Fruit fly (Drosophila melanogaster) whole organism, embryonic: Measurements from ENCODE around the gene raw.

ENCODE experiments used
- Antp ChIP-seq: fragments of 200-800 bp; sonication (Bioruptor generic); optimal IDR thresholded peaks from 3 replicates; lab custom pipeline; 2016; ENCODE audit warnings: missing biosample characterization, missing genetic modification characterization
- Atf-2 ChIP-seq: fragments of 200-800 bp; sonication (Bioruptor generic); optimal IDR thresholded peaks from 2 replicates; lab custom pipeline; 2016; ENCODE audit warnings: missing biosample characterization, missing genetic modification characterization
- Atf6 ChIP-seq: fragments of 200-800 bp; sonication (Bioruptor generic); IDR thresholded peaks from 2 replicates; pipeline ENCODE4 v1.3.6; 2022; ENCODE audit warnings: missing biosample characterization, missing genetic modification characterization
- BEAF-32 ChIP-seq: fragments of 200-800 bp; sonication (Bioruptor generic); optimal IDR thresholded peaks from 3 replicates; lab custom pipeline; 2017; ENCODE audit warnings: missing biosample characterization, missing genetic modification characterization, mild to moderate bottlenecking, moderate library complexity, missing genetic modification reagents
- Bdp1 ChIP-seq: fragments of 200-800 bp; sonication (Bioruptor generic); optimal IDR thresholded peaks from 3 replicates; lab custom pipeline; 2016; ENCODE audit warnings: missing biosample characterization, missing genetic modification characterization
- BtbVII ChIP-seq: fragments of 200-800 bp; sonication (Bioruptor generic); optimal IDR thresholded peaks from 3 replicates; lab custom pipeline; 2017; ENCODE audit warnings: missing biosample characterization, mild to moderate bottlenecking, missing genetic modification characterization
- CG11093 ChIP-seq: fragments of 200-800 bp; sonication (Bioruptor generic); IDR thresholded peaks from 3 replicates; pipeline ENCODE4 v1.3.6; 2022; ENCODE audit warnings: missing biosample characterization, missing genetic modification characterization
- CG11560 ChIP-seq: fragments of 200-800 bp; sonication (Bioruptor generic); IDR thresholded peaks from 3 replicates; pipeline ENCODE4 v1.3.6; 2022; ENCODE audit warnings: missing biosample characterization, missing genetic modification characterization
- CG14667 ChIP-seq: fragments of 200-800 bp; sonication (Bioruptor generic); IDR thresholded peaks from 2 replicates; pipeline ENCODE4 v1.3.6; 2022; ENCODE audit warnings: missing biosample characterization, missing genetic modification characterization
- CG16813 ChIP-seq: fragments of 200-800 bp; sonication (Bioruptor generic); IDR thresholded peaks from 3 replicates; pipeline ENCODE4 v1.3.6; 2022; ENCODE audit warnings: missing biosample characterization, missing genetic modification characterization; ENCODE audit not compliant: partially characterized antibody
- CG17385 ChIP-seq: fragments of 200-800 bp; sonication (Bioruptor generic); optimal IDR thresholded peaks from 3 replicates; lab custom pipeline; 2018; ENCODE audit warnings: missing biosample characterization, mild to moderate bottlenecking, missing genetic modification characterization
- CG2889 ChIP-seq: fragments of 200-800 bp; sonication (Bioruptor generic); IDR thresholded peaks from 3 replicates; pipeline ENCODE4 v1.3.6; 2022; ENCODE audit warnings: missing biosample characterization, missing genetic modification characterization
- CG30403 ChIP-seq: fragments of 200-800 bp; sonication (Bioruptor generic); optimal IDR thresholded peaks from 3 replicates; lab custom pipeline; 2016; ENCODE audit warnings: missing biosample characterization, missing genetic modification characterization
- CG3726 ChIP-seq: fragments of 200-800 bp; sonication (Bioruptor generic); IDR thresholded peaks from 3 replicates; pipeline ENCODE4, ENCODE4 v1.3.6; 2022; ENCODE audit warnings: missing biosample characterization, missing genetic modification characterization
- CG4854 ChIP-seq: fragments of 200-800 bp; sonication (Bioruptor generic); optimal IDR thresholded peaks from 2 replicates; lab custom pipeline; 2016; ENCODE audit warnings: missing biosample characterization, missing genetic modification characterization, inconsistent platforms
- CG6175 ChIP-seq: fragments of 200-800 bp; sonication (Bioruptor generic); IDR thresholded peaks from 3 replicates; pipeline ENCODE4 v1.3.6; 2022; ENCODE audit warnings: missing biosample characterization, missing genetic modification characterization
- CG9876 ChIP-seq: fragments of 200-800 bp; sonication (Bioruptor generic); optimal IDR thresholded peaks from 2 replicates; lab custom pipeline; 2016; ENCODE audit warnings: missing biosample characterization, missing genetic modification characterization
- CrebB ChIP-seq: fragments of 200-800 bp; sonication (Bioruptor generic); optimal IDR thresholded peaks from 3 replicates; lab custom pipeline; 2018; ENCODE audit warnings: missing biosample characterization, mild to moderate bottlenecking, missing genetic modification characterization
- Dip3 ChIP-seq: fragments of 200-800 bp; sonication (Bioruptor generic); optimal IDR thresholded peaks from 3 replicates; lab custom pipeline; 2016; ENCODE audit warnings: missing biosample characterization, missing genetic modification characterization
- Doc3 ChIP-seq: fragments of 200-800 bp; sonication (Bioruptor generic); IDR thresholded peaks from 3 replicates; pipeline ENCODE4 v1.3.6; 2022; ENCODE audit warnings: missing biosample characterization, missing genetic modification characterization; ENCODE audit not compliant: partially characterized antibody
- Hsf ChIP-seq: fragments of 200-800 bp; sonication (Bioruptor generic); optimal IDR thresholded peaks from 3 replicates; lab custom pipeline; 2016; ENCODE audit warnings: missing biosample characterization, missing genetic modification characterization
- Mes4 ChIP-seq: fragments of 200-800 bp; sonication (Bioruptor generic); optimal IDR thresholded peaks from 2 replicates; lab custom pipeline; 2016; ENCODE audit warnings: missing biosample characterization, missing genetic modification characterization
- NK7.1 ChIP-seq: fragments of 200-800 bp; sonication (Bioruptor generic); optimal IDR thresholded peaks from 3 replicates; lab custom pipeline; 2016; ENCODE audit warnings: missing biosample characterization, missing genetic modification characterization
- Opbp ChIP-seq: fragments of 200-800 bp; sonication (Bioruptor generic); IDR thresholded peaks from 3 replicates; pipeline ENCODE4 v1.3.6; 2022; ENCODE audit warnings: missing biosample characterization, missing genetic modification characterization; ENCODE audit not compliant: partially characterized antibody
- Ptx1 ChIP-seq: fragments of 200-800 bp; sonication (Bioruptor generic); IDR thresholded peaks from 2 replicates; pipeline ENCODE4 v1.3.6; 2022; ENCODE audit warnings: missing biosample characterization, missing genetic modification characterization
- Side ChIP-seq: fragments of 200-800 bp; sonication (Bioruptor generic); optimal IDR thresholded peaks from 2 replicates; lab custom pipeline; 2016; ENCODE audit warnings: missing biosample characterization, missing genetic modification characterization
- Stat92E ChIP-seq, 3 experiments: fragments of >200 bp in 2 of 3; fragments of 200-800 bp in 1 of 3; sonication (Bioruptor generic) in 1 of 3; optimal IDR thresholded peaks; 2 replicates each; lab custom pipeline; 2017 to 2019; ENCODE audit warnings: missing biosample characterization in 3 of 3, missing genetic modification characterization in 3 of 3, mild to moderate bottlenecking in 1 of 3, moderate library complexity in 1 of 3
- Taf1 ChIP-seq: fragments of 200-800 bp; sonication (Bioruptor generic); IDR thresholded peaks from 2 replicates; pipeline ENCODE4 v1.3.6; 2022; ENCODE audit warnings: missing biosample characterization, missing genetic modification characterization
- Xrp1 ChIP-seq: fragments of 200-800 bp; sonication (Bioruptor generic); IDR thresholded peaks from 2 replicates; pipeline ENCODE4 v1.3.6; 2022; ENCODE audit warnings: missing biosample characterization, missing genetic modification characterization
- YL-1 ChIP-seq: fragments of 200-800 bp; sonication (Bioruptor generic); optimal IDR thresholded peaks from 3 replicates; lab custom pipeline; 2017; ENCODE audit warnings: missing biosample characterization, mild to moderate bottlenecking, missing genetic modification characterization
- ab ChIP-seq: fragments of 200-800 bp; sonication (Bioruptor generic); optimal IDR thresholded peaks from 2 replicates; lab custom pipeline; 2016; ENCODE audit warnings: missing biosample characterization, missing genetic modification characterization
- az2 ChIP-seq: fragments of 200-800 bp; sonication (Bioruptor generic); optimal IDR thresholded peaks from 3 replicates; lab custom pipeline; 2016; ENCODE audit warnings: missing biosample characterization, missing genetic modification characterization
- cg ChIP-seq: fragments of 200-800 bp; sonication (Bioruptor generic); optimal IDR thresholded peaks from 3 replicates; lab custom pipeline; 2019; ENCODE audit warnings: missing biosample characterization, mild to moderate bottlenecking, missing genetic modification characterization, moderate library complexity
- chm ChIP-seq: fragments of 200-800 bp; sonication (Bioruptor generic); IDR thresholded peaks from 2 replicates; pipeline ENCODE4 v1.3.6; 2022; ENCODE audit warnings: missing biosample characterization, missing genetic modification characterization
- crol ChIP-seq: fragments of 200-800 bp; sonication (Bioruptor generic); IDR thresholded peaks from 2 replicates; pipeline ENCODE4 v1.3.6; 2022; ENCODE audit warnings: missing biosample characterization, missing genetic modification characterization
- da ChIP-seq: fragments of 200-800 bp; sonication (Bioruptor generic); optimal IDR thresholded peaks from 2 replicates; lab custom pipeline; 2016; ENCODE audit warnings: missing biosample characterization, missing genetic modification characterization
- ems ChIP-seq: fragments of 200-800 bp; sonication (Bioruptor generic); optimal IDR thresholded peaks from 3 replicates; lab custom pipeline; 2016; ENCODE audit warnings: missing biosample characterization, missing genetic modification characterization
- esg ChIP-seq: fragments of 200-800 bp; sonication (Bioruptor generic); conservative IDR thresholded peaks from 2 replicates; pipeline ENCODE4 v1.3.6; 2022; ENCODE audit warnings: missing biosample characterization, missing genetic modification characterization
- gro ChIP-seq: fragments of 200-800 bp; sonication (Bioruptor generic); optimal IDR thresholded peaks from 2 replicates; lab custom pipeline; 2016; ENCODE audit warnings: missing biosample characterization, missing genetic modification characterization
- gsb-n ChIP-seq: fragments of 200-800 bp; sonication (Bioruptor generic); optimal IDR thresholded peaks from 3 replicates; lab custom pipeline; 2018; ENCODE audit warnings: missing biosample characterization, mild to moderate bottlenecking, missing genetic modification characterization
- kah ChIP-seq: fragments of 200-800 bp; sonication (Bioruptor generic); optimal IDR thresholded peaks from 2 replicates; lab custom pipeline; 2018; ENCODE audit warnings: missing biosample characterization, mild to moderate bottlenecking, missing genetic modification characterization
- ken ChIP-seq: fragments of 200-800 bp; sonication (Bioruptor generic); IDR thresholded peaks from 3 replicates; pipeline ENCODE4 v1.3.6; 2022; ENCODE audit warnings: missing biosample characterization, missing genetic modification characterization
- salm ChIP-seq: fragments of 200-800 bp; sonication (Bioruptor generic); optimal IDR thresholded peaks from 2 replicates; lab custom pipeline; 2018; ENCODE audit warnings: missing biosample characterization, mild to moderate bottlenecking, missing genetic modification characterization
- sens ChIP-seq: fragments of 200-800 bp; sonication (Bioruptor generic); peaks from one replicate; lab custom pipeline; 2016; ENCODE audit warnings: missing biosample characterization, missing genetic modification characterization
- sqz ChIP-seq: fragments of 200-800 bp; sonication (Bioruptor generic); optimal IDR thresholded peaks from 3 replicates; lab custom pipeline; 2018; ENCODE audit warnings: missing biosample characterization, mild to moderate bottlenecking, missing genetic modification characterization
- sr ChIP-seq: fragments of 200-800 bp; sonication (Bioruptor generic); IDR thresholded peaks from 3 replicates; pipeline ENCODE4 v1.3.6; 2022; ENCODE audit warnings: missing biosample characterization, missing genetic modification characterization
- tgo ChIP-seq: fragments of 200-800 bp; sonication (Bioruptor generic); IDR thresholded peaks from 3 replicates; pipeline ENCODE4 v1.3.6; 2022; ENCODE audit warnings: missing biosample characterization, missing genetic modification characterization
- trh ChIP-seq: fragments of 200-800 bp; sonication (Bioruptor generic); optimal IDR thresholded peaks from 2 replicates; lab custom pipeline; 2016; ENCODE audit warnings: missing biosample characterization, missing genetic modification characterization
- tx ChIP-seq: fragments of 200-800 bp; sonication (Bioruptor generic); optimal IDR thresholded peaks from 2 replicates; lab custom pipeline; 2016; ENCODE audit warnings: missing biosample characterization, missing genetic modification characterization
- wek ChIP-seq: fragments of 200-800 bp; sonication (Bioruptor generic); optimal IDR thresholded peaks from 3 replicates; lab custom pipeline; 2018; ENCODE audit warnings: missing biosample characterization, mild to moderate bottlenecking, missing genetic modification characterization, moderate library complexity
- zf30C ChIP-seq: fragments of 200-800 bp; sonication (Bioruptor generic); optimal IDR thresholded peaks from 3 replicates; lab custom pipeline; 2018; ENCODE audit warnings: missing biosample characterization, mild to moderate bottlenecking, missing genetic modification characterization

raw gene

dm6 chr2L:8734304-8734703 is 6.2 kb downstream of the raw start (continued):
- TF ChIP-seq crol (GFP tag; lab: Robert Waterston, UW), result peak; percentile 91
- TF ChIP-seq, all 482 proteins: peak for 20

- TF ChIP-seq Opbp (GFP tag; lab: Robert Waterston, UW) (no peak), CrebB (tag; lab: Kevin White, UChicago) (no peak), trh (GFP tag; lab: Kevin White, UChicago) (peak; percentile 18), Atf-2 (GFP tag; lab: Kevin White, UChicago) (no peak), Dip3 (GFP tag; lab: Kevin White, UChicago) (no peak), BtbVII (GFP tag; lab: Kevin White, UChicago) (no peak), YL-1 (no peak), Side (GFP tag; lab: Kevin White, UChicago) (no peak), sqz (GFP tag; lab: Kevin White, UChicago) (no peak), sr (GFP tag; lab: Robert Waterston, UW) (peak; percentile 30; the same call in 1 of the 3 replicates), tgo (GFP tag; lab: Robert Waterston, UW) (peak; percentile 36; the same call in 2 of the 3 replicates), Stat92E (GFP tag; optimal IDR thresholded peaks at IDR 0.05; lab: Kevin White, UChicago) (no peak), CG6175 (no peak), tx (GFP tag; lab: Kevin White, UChicago) (no peak), CG17385 (GFP tag; lab: Kevin White, UChicago) (no peak), CG4854 (GFP tag; lab: Kevin White, UChicago) (no peak), Ptx1 (peak; percentile 68; the same call in 1 of the 2 replicates), CG14667 (GFP tag; lab: Robert Waterston, UW) (no peak), Doc3 (GFP tag; lab: Robert Waterston, UW) (no peak), chm (GFP tag; lab: Robert Waterston, UW) (peak; percentile 52; the same call in 1 of the 2 replicates), CG16813 (GFP tag; lab: Robert Waterston, UW) (no peak), kah (no peak), CG9876 (GFP tag; lab: Kevin White, UChicago) (no peak), wek (GFP tag; lab: Kevin White, UChicago) (no peak), Xrp1 (GFP tag; lab: Robert Waterston, UW) (no peak), ab (GFP tag; lab: Kevin White, UChicago) (no peak), Atf6 (GFP tag; lab: Robert Waterston, UW) (peak; percentile 25; the same call in 1 of the 2 replicates), ems (GFP tag; lab: Kevin White, UChicago) (no peak), Bdp1 (GFP tag; lab: Kevin White, UChicago) (no peak), Hsf (GFP tag; lab: Kevin White, UChicago) (no peak), CG2889 (no peak), CG11093 (GFP tag; lab: Robert Waterston, UW) (no peak), az2 (GFP tag; lab: Kevin White, UChicago) (peak; percentile 1), CG11560 (tag; lab: Robert Waterston, UW) (no peak), ken (no peak), BEAF-32 (GFP tag; lab: Kevin White, UChicago) (no peak), esg (peak; percentile 25; the same call in 1 of the 2 replicates), Antp (GFP tag; lab: Kevin White, UChicago) (no peak), CG3726 (GFP tag; lab: Robert Waterston, UW) (no peak), NK7.1 (no peak), salm (tag; lab: Kevin White, UChicago) (no peak), zf30C (GFP tag; lab: Kevin White, UChicago) (no peak), cg (GFP tag; lab: Kevin White, UChicago) (no peak), gro (GFP tag; lab: Kevin White, UChicago) (no peak), gsb-n (no peak), CG30403 (GFP tag; lab: Kevin White, UChicago) (peak; percentile 32), Mes4 (GFP tag; lab: Kevin White, UChicago) (no peak), sens (peak; percentile 78), da (GFP tag; lab: Kevin White, UChicago) (no peak), Taf1 (GFP tag; lab: Robert Waterston, UW) (no peak)
Observed at dm6 chr2L:8732702-8733101, 7.8 kb downstream of the raw start.
